Worm (Caenorhabditis elegans) whole organism, L3 larva: ENCODE measurements around the gene K09F5.4.

Source experiments
- aly-2 ChIP-seq: fragments of 150-350 bp; optimal IDR thresholded peaks from 2 replicates; lab custom pipeline; 2014; ENCODE audit warnings: missing biosample characterization, missing genetic modification characterization
- ama-1 ChIP-seq: fragments of 150-350 bp; optimal IDR thresholded peaks from 2 replicates; lab custom pipeline; 2018
- ceh-16 ChIP-seq: sonication (generic microtip); optimal IDR thresholded peaks from 2 replicates; lab custom pipeline; 2017; ENCODE audit warnings: missing biosample characterization, missing genetic modification characterization
- ceh-28 ChIP-seq: fragments of 150-350 bp; optimal IDR thresholded peaks from 2 replicates; lab custom pipeline; 2014; ENCODE audit warnings: missing biosample characterization, missing genetic modification reagents, missing genetic modification characterization
- ceh-82 ChIP-seq: fragments of 150-350 bp; optimal IDR thresholded peaks from 2 replicates; lab custom pipeline; 2014; ENCODE audit warnings: missing biosample characterization, missing genetic modification characterization
- daf-12 ChIP-seq: fragments of 150-350 bp; optimal IDR thresholded peaks from 2 replicates; lab custom pipeline; 2014; ENCODE audit warnings: missing biosample characterization, missing genetic modification reagents, missing genetic modification characterization
- egl-27 ChIP-seq: sonication (generic microtip); optimal IDR thresholded peaks from 4 replicates; lab custom pipeline; 2017; ENCODE audit warnings: missing biosample characterization, missing genetic modification reagents, missing genetic modification characterization
- egl-5 ChIP-seq: fragments of 150-350 bp; optimal IDR thresholded peaks from 2 replicates; lab custom pipeline; 2017; ENCODE audit warnings: missing biosample characterization, missing genetic modification reagents, missing genetic modification characterization, inconsistent platforms
- elt-1 ChIP-seq: fragments of 150-350 bp; optimal IDR thresholded peaks from 2 replicates; lab custom pipeline; 2014; ENCODE audit warnings: missing biosample characterization, missing genetic modification characterization
- elt-2 ChIP-seq: sonication (generic microtip); optimal IDR thresholded peaks from 2 replicates; lab custom pipeline; 2016; ENCODE audit warnings: missing genetic modification reagents, mild to moderate bottlenecking, missing genetic modification characterization, missing compliant biosample characterization
- elt-3 ChIP-seq, 3 experiments: fragments of 150-350 bp in 1 of 3; sonication (generic microtip) in 2 of 3; optimal IDR thresholded peaks; 2 replicates in 2 of 3; 4 replicates in 1 of 3; lab custom pipeline; 2014 to 2017; ENCODE audit warnings: missing biosample characterization in 3 of 3, missing genetic modification characterization in 3 of 3
- fkh-10 ChIP-seq: sonication (generic microtip); optimal IDR thresholded peaks from 2 replicates; lab custom pipeline; 2017; ENCODE audit warnings: missing biosample characterization, missing genetic modification reagents, missing genetic modification characterization
- fkh-2 ChIP-seq: fragments of 150-350 bp; optimal IDR thresholded peaks from 2 replicates; lab custom pipeline; 2014; ENCODE audit warnings: missing biosample characterization, missing genetic modification reagents, missing genetic modification characterization
- fos-1 ChIP-seq: fragments of 150-350 bp; optimal IDR thresholded peaks from 2 replicates; lab custom pipeline; 2014; ENCODE audit warnings: missing biosample characterization, missing genetic modification characterization
- jun-1 ChIP-seq: fragments of 150-350 bp; optimal IDR thresholded peaks from 2 replicates; lab custom pipeline; 2014; ENCODE audit warnings: missing biosample characterization, missing genetic modification reagents, missing genetic modification characterization
- lin-15B ChIP-seq: fragments of 150-350 bp; optimal IDR thresholded peaks from 2 replicates; lab custom pipeline; 2014; ENCODE audit warnings: missing biosample characterization, missing genetic modification characterization
- lin-39 ChIP-seq: fragments of 150-350 bp; optimal IDR thresholded peaks from 2 replicates; lab custom pipeline; 2018; ENCODE audit warnings: missing biosample characterization, missing genetic modification reagents, missing genetic modification characterization
- lsy-12 ChIP-seq: sonication (generic microtip); optimal IDR thresholded peaks from 2 replicates; lab custom pipeline; 2016; ENCODE audit warnings: mild to moderate bottlenecking, missing genetic modification characterization, missing compliant biosample characterization
- mdl-1 ChIP-seq: fragments of 150-350 bp; optimal IDR thresholded peaks from 2 replicates; lab custom pipeline; 2014; ENCODE audit warnings: missing biosample characterization, missing genetic modification characterization
- nfya-1 ChIP-seq: sonication (generic microtip); optimal IDR thresholded peaks from 2 replicates; lab custom pipeline; 2017; ENCODE audit warnings: missing genetic modification characterization, mild to moderate bottlenecking, missing compliant biosample characterization, antibody characterized with exemption, moderate library complexity; ENCODE audit not compliant: insufficient read depth
- nhr-11 ChIP-seq: fragments of 150-350 bp; optimal IDR thresholded peaks from 2 replicates; lab custom pipeline; 2014; ENCODE audit warnings: missing biosample characterization, missing genetic modification characterization
- nhr-23 ChIP-seq: fragments of 150-350 bp; optimal IDR thresholded peaks from 2 replicates; lab custom pipeline; 2014; ENCODE audit warnings: missing biosample characterization, missing genetic modification reagents, missing genetic modification characterization
- nhr-237 ChIP-seq: fragments of 150-350 bp; optimal IDR thresholded peaks from 2 replicates; lab custom pipeline; 2014; ENCODE audit warnings: missing biosample characterization, missing genetic modification characterization
- nhr-25 ChIP-seq: sonication (generic microtip); optimal IDR thresholded peaks from 2 replicates; lab custom pipeline; 2017; ENCODE audit warnings: missing biosample characterization, missing genetic modification characterization
- nhr-43 ChIP-seq: sonication (generic microtip); optimal IDR thresholded peaks from 2 replicates; lab custom pipeline; 2016; ENCODE audit warnings: mild to moderate bottlenecking, missing genetic modification characterization, missing compliant biosample characterization; ENCODE audit not compliant: poor library complexity, severe bottlenecking
- pqm-1 ChIP-seq: fragments of 150-350 bp; optimal IDR thresholded peaks from 2 replicates; lab custom pipeline; 2017; ENCODE audit warnings: missing biosample characterization, missing genetic modification characterization, inconsistent platforms
- unc-39 ChIP-seq: sonication (generic microtip); optimal IDR thresholded peaks from 4 replicates; lab custom pipeline; 2017; ENCODE audit warnings: missing biosample characterization, missing genetic modification characterization
- unc-62 ChIP-seq: fragments of 150-350 bp; sonication (generic microtip); optimal IDR thresholded peaks from 4 replicates; lab custom pipeline; 2014; ENCODE audit warnings: missing biosample characterization, missing genetic modification reagents, missing genetic modification characterization
- zag-1 ChIP-seq: fragments of 150-350 bp; optimal IDR thresholded peaks from 2 replicates; lab custom pipeline; 2014; ENCODE audit warnings: missing biosample characterization, missing genetic modification characterization

Gene K09F5.4

ce11 chrX:7661628-7662027, 48.9 kb downstream of the K09F5.4 start (continued):
- no peak for TF ChIP-seq egl-27 (tag; lab: Kevin White, UChicago)
- TF ChIP-seq ama-1 (lab: Kevin White, UChicago): peak; percentile 87
- no peak for TF ChIP-seq fkh-10 (GFP tag; lab: Kevin White, UChicago)
- no peak for TF ChIP-seq mdl-1 (tag; lab: Kevin White, UChicago)
- TF ChIP-seq nhr-11: no peak
- TF ChIP-seq nhr-43 (tag; lab: Kevin White, UChicago): no peak
- TF ChIP-seq ceh-28 (tag; lab: Kevin White, UChicago): peak; percentile 36
- peak; percentile 80 for TF ChIP-seq nhr-23 (tag; lab: Kevin White, UChicago)
- TF ChIP-seq jun-1 (tag; lab: Kevin White, UChicago): no peak
- no peak for TF ChIP-seq zag-1 (tag; lab: Kevin White, UChicago)
- TF ChIP-seq unc-39: no peak
- peak; percentile 38 for TF ChIP-seq nhr-25
- TF ChIP-seq nhr-237 (tag; lab: Kevin White, UChicago): no peak
- TF ChIP-seq egl-5 (tag; lab: Kevin White, UChicago): peak; percentile 17
- peak; percentile 48 for TF ChIP-seq nfya-1 (tag; lab: Kevin White, UChicago)
- TF ChIP-seq fos-1 (tag; lab: Kevin White, UChicago): no peak
- no peak for TF ChIP-seq elt-1 (tag; lab: Kevin White, UChicago)
- no peak for TF ChIP-seq ceh-16 (tag; lab: Kevin White, UChicago)
- no peak for TF ChIP-seq lsy-12 (tag; lab: Kevin White, UChicago)
- TF ChIP-seq fkh-2 (tag; lab: Kevin White, UChicago): no peak
- TF ChIP-seq unc-62 (GFP tag; lab: Kevin White, UChicago): no peak
- peak; percentile 36 for TF ChIP-seq pqm-1 (tag; lab: Kevin White, UChicago)

ce11 chrX:7660919-7661557, 49.5 kb downstream of the K09F5.4 start, which contains the start of gene pcca-1:
TSS of gene pcca-1 (minus strand) at chrX:7660986.
- TF ChIP-seq elt-2 (tag; lab: Kevin White, UChicago) (peak; percentile 46), nhr-43 (tag; lab: Kevin White, UChicago) (no peak), lin-39 (tag; lab: Kevin White, UChicago) (peak; percentile 6), nhr-11 (no peak), nfya-1 (tag; lab: Kevin White, UChicago) (peak; percentile 47), ama-1 (lab: Kevin White, UChicago) (no peak), lin-15B (tag; lab: Kevin White, UChicago) (no peak), daf-12 (tag; lab: Kevin White, UChicago) (no peak), mdl-1 (tag; lab: Kevin White, UChicago) (no peak), nhr-25 (no peak), aly-2 (no peak), elt-3 (tag; optimal IDR thresholded peaks at IDR 0.05; lab: Kevin White, UChicago) (no peak), ceh-28 (tag; lab: Kevin White, UChicago) (peak; percentile 42), ceh-82 (tag; lab: Kevin White, UChicago) (no peak), fkh-2 (tag; lab: Kevin White, UChicago) (no peak)
